Fruit fly (Drosophila melanogaster): ENCODE measurements around the gene CG4119.

CG4119 gene

dm6 chrX:5677400-5678177 is 11.7 kb downstream of the CG4119 start (continued):
- TF ChIP-seq sna (GFP tag; IDR thresholded peaks at IDR 0.05; ENCODE audit: partially characterized antibody) (no peak), dimm (GFP tag; IDR thresholded peaks at IDR 0.05) (no peak), CG30020 (tag; optimal IDR thresholded peaks at IDR 0.05) (peak; percentile 33), Hr78 (GFP tag; optimal IDR thresholded peaks at IDR 0.05) (peak in 1 of 2 experiments; percentile 53), B-H1 (GFP tag; IDR thresholded peaks at IDR 0.05) (peak; percentile 84; the same call in 2 of the 3 replicates), Nf-YB (GFP tag; optimal IDR thresholded peaks at IDR 0.05) (peak; percentile 82), CG15479 (GFP tag; optimal IDR thresholded peaks at IDR 0.05) (peak; percentile 47), tup (GFP tag; optimal IDR thresholded peaks at IDR 0.05) (peak; percentile 91), mld (GFP tag; IDR thresholded peaks at IDR 0.05; ENCODE audit: partially characterized antibody) (no peak), MTF-1 (GFP tag; optimal IDR thresholded peaks at IDR 0.05; ENCODE audit: borderline replicate concordance) (peak; percentile 98), HLHmδ (GFP tag; optimal IDR thresholded peaks at IDR 0.05) (peak; percentile 99), CG11723 (GFP tag; optimal IDR thresholded peaks at IDR 0.05) (peak; percentile 90), Pdp1 (GFP tag; optimal IDR thresholded peaks at IDR 0.05) (peak; percentile 88 to 90), jumu (GFP tag; optimal IDR thresholded peaks at IDR 0.05) (peak; percentile 77), Ravus (GFP tag; IDR thresholded peaks at IDR 0.05) (peak; percentile 59; the same call in 1 of the 2 replicates), Hr3 (GFP tag; optimal IDR thresholded peaks at IDR 0.05) (peak; percentile 66), jigr1 (GFP tag; IDR thresholded peaks at IDR 0.05) (no peak), vnd (GFP tag; IDR thresholded peaks at IDR 0.05; ENCODE audit: partially characterized antibody) (no peak), CG34422 (GFP tag; IDR thresholded peaks at IDR 0.05) (peak; percentile 74; the same call in 2 of the 3 replicates), CG6813 (GFP tag; optimal IDR thresholded peaks at IDR 0.05) (peak; percentile 99), zf30C (GFP tag; optimal IDR thresholded peaks at IDR 0.05) (peak; percentile 28), kah (GFP tag; optimal IDR thresholded peaks at IDR 0.05) (peak; percentile 81), CG4617 (GFP tag; optimal IDR thresholded peaks at IDR 0.05; ENCODE audit: borderline replicate concordance) (peak; percentile 59), lilli (GFP tag; optimal IDR thresholded peaks at IDR 0.05) (peak; percentile 67), croc (GFP tag; conservative IDR thresholded peaks at IDR 0.05) (peak; percentile 65; the same call in 2 of the 3 replicates), dmrt99B (tag; optimal IDR thresholded peaks at IDR 0.05) (peak; percentile 89), stwl (tag; optimal IDR thresholded peaks at IDR 0.05) (peak; percentile 49), jing (GFP tag; optimal IDR thresholded peaks at IDR 0.05) (no peak), Ssrp (tag; optimal IDR thresholded peaks at IDR 0.05) (peak; percentile 14), Scr (GFP tag; IDR thresholded peaks at IDR 0.05; ENCODE audit: partially characterized antibody) (no peak), CG6791 (GFP tag; IDR thresholded peaks at IDR 0.05; ENCODE audit: partially characterized antibody) (no peak), CG7372 (GFP tag; IDR thresholded peaks at IDR 0.05) (peak; percentile 83), CG31365 (tag; optimal IDR thresholded peaks at IDR 0.05) (peak; percentile 88), Myb (GFP tag; optimal IDR thresholded peaks at IDR 0.05) (peak; percentile 60), CG8089 (GFP tag; optimal IDR thresholded peaks at IDR 0.05) (peak; percentile 94), CG7357 (GFP tag; IDR thresholded peaks at IDR 0.05) (peak; percentile 48; the same call in 1 of the 3 replicates), E2f1 (GFP tag; IDR thresholded peaks at IDR 0.05) (peak; percentile 72; the same call in 1 of the 2 replicates), ATbp (GFP tag; optimal IDR thresholded peaks at IDR 0.05) (peak; percentile 99), lab (GFP tag; optimal IDR thresholded peaks at IDR 0.05) (peak; percentile 98), h (optimal IDR thresholded peaks at IDR 0.05) (no peak), Ets65A (GFP tag) (peak; percentile 93), odd (GFP tag; optimal IDR thresholded peaks at IDR 0.05) (peak; percentile 97), Oaz (GFP tag; IDR thresholded peaks at IDR 0.05) (peak; percentile 51), CG1529 (GFP tag; optimal IDR thresholded peaks at IDR 0.05) (peak; percentile 95), Hsf (GFP tag; optimal IDR thresholded peaks at IDR 0.05) (peak; percentile 78), CG17568 (GFP tag; optimal IDR thresholded peaks at IDR 0.05) (peak; percentile 97), CG12391 (tag; optimal IDR thresholded peaks at IDR 0.05) (peak; percentile 78)

All from whole organism, embryonic.